Worm (Caenorhabditis elegans) whole organism, L2 larva: ENCODE results near the gene C30B5.2.

Experiments used
- R02D3.7 ChIP-seq: fragments of 150-350 bp; optimal IDR thresholded peaks from 2 replicates; lab custom pipeline; 2014; ENCODE audit warnings: missing biosample characterization, missing genetic modification characterization
- mdl-1 ChIP-seq, 2 experiments: fragments of 150-350 bp in 1 of 2; sonication (generic microtip) in 1 of 2; optimal IDR thresholded peaks; 2 replicates each; lab custom pipeline; 2017; ENCODE audit warnings: missing biosample characterization in 2 of 2, missing genetic modification characterization in 2 of 2
- nhr-10 ChIP-seq: sonication (generic microtip); optimal IDR thresholded peaks from 2 replicates; lab custom pipeline; 2017; ENCODE audit warnings: missing biosample characterization, missing genetic modification characterization
- unc-55 ChIP-seq: fragments of 150-350 bp; sonication (generic microtip); optimal IDR thresholded peaks from 3 replicates; lab custom pipeline; 2014; ENCODE audit warnings: missing biosample characterization, missing genetic modification reagents, missing genetic modification characterization

DNA sequence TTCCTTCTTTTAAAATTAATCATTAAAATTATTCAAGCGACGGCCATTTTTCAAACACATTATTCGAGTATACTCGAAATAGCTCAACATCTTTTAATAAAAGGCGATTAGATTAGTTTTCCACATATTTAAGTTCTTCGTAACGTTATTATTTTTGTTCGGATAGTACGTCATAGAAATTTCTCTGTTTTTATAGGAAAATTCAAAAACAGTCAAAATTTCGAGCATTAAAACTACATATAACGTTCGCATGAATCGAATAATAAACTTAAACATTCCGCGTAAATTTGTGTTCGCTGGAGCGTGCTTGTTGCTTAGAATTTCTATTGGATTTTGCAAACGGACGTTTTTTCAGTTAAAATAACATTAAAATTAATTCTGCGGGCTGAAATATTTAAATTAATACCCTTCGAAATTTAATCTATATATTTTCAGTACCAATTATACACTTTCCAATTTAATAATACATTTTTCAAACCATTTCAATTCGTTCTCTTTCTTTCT is 48.3 kb downstream of the C30B5.2 start, which contains the start of gene blos-4:
- TF ChIP-seq R02D3.7 (tag; lab: Kevin White, UChicago) (no peak), nhr-10 (tag; lab: Kevin White, UChicago) (no peak), unc-55 (GFP tag; lab: Kevin White, UChicago) (no peak), mdl-1 (tag; optimal IDR thresholded peaks at IDR 0.05; lab: Kevin White, UChicago) (no peak)
